Fruit fly (Drosophila melanogaster) whole organism, wandering third instar larva: ENCODE results near the gene CG42354.
A peak's percentile ranks its signal among the peaks of the same experiment; 100 is the strongest.

ENCODE experiments used
- Abd-B ChIP-seq: fragments of >200 bp; optimal IDR thresholded peaks from 2 replicates; lab custom pipeline; 2017; ENCODE audit warnings: missing biosample characterization, missing genetic modification characterization
- CG32264 ChIP-seq: fragments of 200-800 bp; sonication (Bioruptor generic); optimal IDR thresholded peaks from 2 replicates; lab custom pipeline; 2016; ENCODE audit warnings: missing biosample characterization, missing genetic modification characterization
- CrebA ChIP-seq: fragments of 200-800 bp; sonication (Bioruptor generic); optimal IDR thresholded peaks from 2 replicates; lab custom pipeline; 2016; ENCODE audit warnings: missing biosample characterization, mild to moderate bottlenecking, missing genetic modification characterization, borderline replicate concordance
- Dfd ChIP-seq: fragments of >200 bp; optimal IDR thresholded peaks from 2 replicates; lab custom pipeline; 2017; ENCODE audit warnings: missing biosample characterization, missing genetic modification characterization
- Dif ChIP-seq: fragments of 200-275, 200-300 bp; sonication (Bioruptor generic); optimal IDR thresholded peaks from 2 replicates; lab custom pipeline; 2018; ENCODE audit warnings: missing biosample characterization, missing genetic modification characterization; ENCODE audit not compliant: partially characterized antibody
- GATAd ChIP-seq: sonication (Bioruptor generic); optimal IDR thresholded peaks from 2 replicates; lab custom pipeline; 2016; ENCODE audit warnings: missing biosample characterization, missing genetic modification characterization
- HLH106 ChIP-seq: fragments of 200-800 bp; optimal IDR thresholded peaks from 3 replicates; lab custom pipeline; 2019; ENCODE audit warnings: missing biosample characterization, mild to moderate bottlenecking, missing genetic modification characterization, moderate library complexity
- Hnf4 ChIP-seq: fragments of 200-800 bp; sonication (Bioruptor generic); optimal IDR thresholded peaks from 2 replicates; lab custom pipeline; 2016; ENCODE audit warnings: missing biosample characterization, mild to moderate bottlenecking, missing genetic modification characterization
- Hr83 ChIP-seq: fragments of 200-300 bp; sonication (Bioruptor generic); optimal IDR thresholded peaks from 2 replicates; lab custom pipeline; 2016; ENCODE audit warnings: missing biosample characterization, mild to moderate bottlenecking, missing genetic modification characterization, moderate library complexity; ENCODE audit not compliant: poor library complexity, severe bottlenecking
- Jra ChIP-seq: sonication (Bioruptor generic); optimal IDR thresholded peaks from 2 replicates; lab custom pipeline; 2016; ENCODE audit warnings: missing biosample characterization, missing genetic modification characterization
- Mio ChIP-seq: sonication (Bioruptor generic); optimal IDR thresholded peaks from 2 replicates; lab custom pipeline; 2016; ENCODE audit warnings: missing biosample characterization, missing genetic modification characterization
- Myc ChIP-seq: fragments of >200 bp; optimal IDR thresholded peaks from 2 replicates; lab custom pipeline; 2017
- N ChIP-seq: fragments of >200 bp; optimal IDR thresholded peaks from 2 replicates; lab custom pipeline; 2018; ENCODE audit warnings: missing biosample characterization, missing external identifiers, missing genetic modification characterization
- OdsH ChIP-seq: fragments of 200-800 bp; sonication (Bioruptor generic); optimal IDR thresholded peaks from 2 replicates; lab custom pipeline; 2016; ENCODE audit warnings: missing biosample characterization, mild to moderate bottlenecking, missing genetic modification characterization
- Rel ChIP-seq, 2 experiments: fragments of 200-800 bp; sonication (Bioruptor generic) in 1 of 2; optimal IDR thresholded peaks; 2 replicates in 1 of 2; 3 replicates in 1 of 2; lab custom pipeline; 2016 to 2019; ENCODE audit warnings: mild to moderate bottlenecking in 2 of 2, missing biosample characterization in 2 of 2, missing genetic modification characterization in 2 of 2, moderate library complexity in 1 of 2
- Sp1 ChIP-seq: fragments of 200-800 bp; sonication (Bioruptor generic); optimal IDR thresholded peaks from 3 replicates; lab custom pipeline; 2019; ENCODE audit warnings: missing biosample characterization, mild to moderate bottlenecking, missing genetic modification characterization, moderate library complexity
- Vsx2 ChIP-seq: fragments of 200-300, 225-300 bp; sonication (Bioruptor generic); optimal IDR thresholded peaks from 2 replicates; lab custom pipeline; 2018; ENCODE audit warnings: missing biosample characterization, missing genetic modification characterization; ENCODE audit not compliant: partially characterized antibody
- br ChIP-seq: fragments of 200-800 bp; sonication (Bioruptor generic); optimal IDR thresholded peaks from 2 replicates; lab custom pipeline; 2016; ENCODE audit warnings: missing biosample characterization, missing genetic modification characterization
- brk ChIP-seq: fragments of 200-800 bp; sonication (Bioruptor generic); optimal IDR thresholded peaks from 2 replicates; lab custom pipeline; 2016; ENCODE audit warnings: missing biosample characterization, mild to moderate bottlenecking, missing genetic modification characterization
- dl ChIP-seq, 2 experiments: fragments of 175-275, 200-275 bp in 1 of 2; fragments of 200-275 bp in 1 of 2; sonication (Bioruptor generic); optimal IDR thresholded peaks; lab custom pipeline; 2018; ENCODE audit warnings: mild to moderate bottlenecking in 2 of 2, missing biosample characterization in 2 of 2, missing genetic modification characterization in 2 of 2, moderate library complexity in 2 of 2; ENCODE audit not compliant: partially characterized antibody in 2 of 2, insufficient read depth in 1 of 2
- dmrt93B ChIP-seq: fragments of 200-800 bp; sonication (Bioruptor generic); optimal IDR thresholded peaks from 2 replicates; lab custom pipeline; 2018; ENCODE audit warnings: missing biosample characterization, mild to moderate bottlenecking, missing genetic modification characterization
- dsf ChIP-seq: sonication (Bioruptor generic); optimal IDR thresholded peaks from 2 replicates; lab custom pipeline; 2016; ENCODE audit warnings: missing biosample characterization, missing genetic modification characterization, borderline replicate concordance
- ey ChIP-seq: fragments of 200-800 bp; sonication (Bioruptor generic); optimal IDR thresholded peaks from 2 replicates; lab custom pipeline; 2016; ENCODE audit warnings: missing biosample characterization, missing genetic modification characterization
- foxo ChIP-seq, 2 experiments: fragments of 200-800 bp; sonication (Bioruptor generic); optimal IDR thresholded peaks; 2 replicates in 1 of 2; 3 replicates in 1 of 2; lab custom pipeline; 2016 to 2017; ENCODE audit warnings: missing biosample characterization in 2 of 2, missing genetic modification characterization in 2 of 2
- fru ChIP-seq: fragments of 200-800 bp; sonication (Bioruptor generic); optimal IDR thresholded peaks from 3 replicates; lab custom pipeline; 2016; ENCODE audit warnings: missing biosample characterization, mild to moderate bottlenecking, missing genetic modification characterization
- h ChIP-seq: fragments of 200-800 bp; sonication (Bioruptor generic); optimal IDR thresholded peaks from 3 replicates; lab custom pipeline; 2016; ENCODE audit warnings: missing biosample characterization, mild to moderate bottlenecking, missing genetic modification characterization
- jim ChIP-seq: fragments of 175-275, 200-325 bp; sonication (Bioruptor generic); optimal IDR thresholded peaks from 2 replicates; lab custom pipeline; 2016; ENCODE audit warnings: missing biosample characterization, mild to moderate bottlenecking, missing genetic modification characterization
- lola ChIP-seq: fragments of >200 bp; optimal IDR thresholded peaks from 2 replicates; lab custom pipeline; 2017; ENCODE audit warnings: missing biosample characterization, missing genetic modification characterization
- pan ChIP-seq: fragments of >200 bp; optimal IDR thresholded peaks from 2 replicates; lab custom pipeline; 2017
- psq ChIP-seq: fragments of 200-800 bp; sonication (Bioruptor generic); optimal IDR thresholded peaks from 3 replicates; lab custom pipeline; 2017; ENCODE audit warnings: missing biosample characterization, mild to moderate bottlenecking, missing genetic modification characterization, moderate library complexity
- rgr ChIP-seq: fragments of 200-800 bp; sonication (Bioruptor generic); optimal IDR thresholded peaks from 3 replicates; lab custom pipeline; 2016; ENCODE audit warnings: missing biosample characterization, mild to moderate bottlenecking, missing genetic modification characterization
- sage ChIP-seq: fragments of 200-800 bp; sonication (Bioruptor generic); optimal IDR thresholded peaks from 2 replicates; lab custom pipeline; 2016; ENCODE audit warnings: missing biosample characterization, mild to moderate bottlenecking, missing genetic modification characterization
- tai ChIP-seq: sonication (Bioruptor generic); optimal IDR thresholded peaks from 2 replicates; lab custom pipeline; 2016; ENCODE audit warnings: missing biosample characterization, missing genetic modification characterization
- usp ChIP-seq: fragments of >200 bp; optimal IDR thresholded peaks from 2 replicates; lab custom pipeline; 2017; ENCODE audit warnings: missing biosample characterization, missing genetic modification characterization
- woc ChIP-seq: sonication (Bioruptor generic); optimal IDR thresholded peaks from 2 replicates; lab custom pipeline; 2016; ENCODE audit warnings: missing biosample characterization, mild to moderate bottlenecking, missing genetic modification characterization

Gene CG42354

dm6 chrX:16100726-16101351 lies 3.9 kb downstream of the CG42354 start:
- no peak for TF ChIP-seq h (GFP tag; lab: Kevin White, UChicago)
- no peak for TF ChIP-seq Hnf4
- no peak for TF ChIP-seq N (GFP tag; lab: Kevin White, UChicago)
- TF ChIP-seq foxo (GFP tag; optimal IDR thresholded peaks at IDR 0.05; lab: Kevin White, UChicago): no peak
- TF ChIP-seq psq (GFP tag; lab: Kevin White, UChicago): no peak
- TF ChIP-seq usp: no peak
- TF ChIP-seq CrebA: no peak
- no peak for TF ChIP-seq rgr
- no peak for TF ChIP-seq Vsx2 (GFP tag; lab: Kevin White, UChicago)
- TF ChIP-seq Jra (GFP tag; lab: Kevin White, UChicago): no peak
- TF ChIP-seq ey (GFP tag; lab: Kevin White, UChicago): no peak
- TF ChIP-seq brk: no peak
- TF ChIP-seq dmrt93B (GFP tag; lab: Kevin White, UChicago): no peak
- no peak for TF ChIP-seq HLH106 (tag; lab: Kevin White, UChicago)
- TF ChIP-seq Rel (GFP tag; optimal IDR thresholded peaks at IDR 0.05; lab: Kevin White, UChicago): no peak
- TF ChIP-seq Rel (tag; optimal IDR thresholded peaks at IDR 0.05; lab: Kevin White, UChicago): no peak
- TF ChIP-seq Myc (lab: Kevin White, UChicago): no peak
- TF ChIP-seq Dif (GFP tag; lab: Kevin White, UChicago): no peak
- no peak for TF ChIP-seq Sp1 (GFP tag; lab: Kevin White, UChicago)
- TF ChIP-seq OdsH (GFP tag; lab: Kevin White, UChicago): no peak
- TF ChIP-seq Hr83 (GFP tag; lab: Kevin White, UChicago): no peak

- TF ChIP-seq rgr (peak; percentile 14), tai (GFP tag; lab: Kevin White, UChicago) (peak; percentile 41), psq (GFP tag; lab: Kevin White, UChicago) (no peak), h (GFP tag; lab: Kevin White, UChicago) (peak; percentile 27), Mio (GFP tag; lab: Kevin White, UChicago) (no peak), lola (GFP tag; lab: Kevin White, UChicago) (no peak), usp (no peak), jim (no peak), Rel (GFP tag; optimal IDR thresholded peaks at IDR 0.05; lab: Kevin White, UChicago) (no peak), Rel (tag; optimal IDR thresholded peaks at IDR 0.05; lab: Kevin White, UChicago) (peak; percentile 15), brk (peak; percentile 3), woc (GFP tag; lab: Kevin White, UChicago) (peak; percentile 9), Myc (lab: Kevin White, UChicago) (peak; percentile 65)
- TF ChIP-seq, all 38 proteins: peak for 7
These were observed 8.3 kb downstream of the CG42354 start for dm6 chrX:16096488-16096887.

dm6 chrX:16092614-16093280 lies 12.0 kb downstream of the CG42354 start:
- TF ChIP-seq foxo (GFP tag; optimal IDR thresholded peaks at IDR 0.05; lab: Kevin White, UChicago): peak in 1 of 2 experiments; percentile 12
- TF ChIP-seq jim: no peak
- no peak for TF ChIP-seq h (GFP tag; lab: Kevin White, UChicago)
- TF ChIP-seq psq (GFP tag; lab: Kevin White, UChicago): peak; percentile 16
- peak; percentile 14 for TF ChIP-seq fru (GFP tag; lab: Kevin White, UChicago)
- TF ChIP-seq dmrt93B (GFP tag; lab: Kevin White, UChicago): no peak
- TF ChIP-seq sage (GFP tag; lab: Kevin White, UChicago): no peak
- no peak for TF ChIP-seq Jra (GFP tag; lab: Kevin White, UChicago)

- peak; percentile 61 for TF ChIP-seq fru (GFP tag; lab: Kevin White, UChicago)
- no peak for TF ChIP-seq Abd-B (GFP tag; lab: Kevin White, UChicago)
- TF ChIP-seq Hr83 (GFP tag; lab: Kevin White, UChicago): no peak
- no peak for TF ChIP-seq Sp1 (GFP tag; lab: Kevin White, UChicago)
- peak; percentile 75 for TF ChIP-seq h (GFP tag; lab: Kevin White, UChicago)
- TF ChIP-seq Mio (GFP tag; lab: Kevin White, UChicago): no peak
- no peak for TF ChIP-seq dmrt93B (GFP tag; lab: Kevin White, UChicago)
- peak; percentile 37 for TF ChIP-seq ey (GFP tag; lab: Kevin White, UChicago)
- peak in 1 of 2 experiments; percentile 29 for TF ChIP-seq foxo (GFP tag; optimal IDR thresholded peaks at IDR 0.05; lab: Kevin White, UChicago)
- TF ChIP-seq jim: no peak
- TF ChIP-seq Vsx2 (GFP tag; lab: Kevin White, UChicago): no peak
- peak; percentile 22 for TF ChIP-seq Dif (GFP tag; lab: Kevin White, UChicago)
- TF ChIP-seq CG32264 (GFP tag; lab: Kevin White, UChicago): no peak
- TF ChIP-seq Myc (lab: Kevin White, UChicago): peak; percentile 67
- no peak for TF ChIP-seq brk
- TF ChIP-seq HLH106 (tag; lab: Kevin White, UChicago): peak; percentile 12
- TF ChIP-seq dl (GFP tag; optimal IDR thresholded peaks at IDR 0.05; lab: Kevin White, UChicago; ENCODE audit: insufficient read depth in 1 of 2, partially characterized antibody in 2 of 2): peak in 1 of 2 experiments; percentile 27
- no peak for TF ChIP-seq Rel (GFP tag; optimal IDR thresholded peaks at IDR 0.05; lab: Kevin White, UChicago)
- peak; percentile 7 for TF ChIP-seq Rel (tag; optimal IDR thresholded peaks at IDR 0.05; lab: Kevin White, UChicago)
- no peak for TF ChIP-seq tai (GFP tag; lab: Kevin White, UChicago)
- TF ChIP-seq N (GFP tag; lab: Kevin White, UChicago): no peak
- TF ChIP-seq Dfd (GFP tag; lab: Kevin White, UChicago): no peak
- TF ChIP-seq OdsH (GFP tag; lab: Kevin White, UChicago): no peak
- TF ChIP-seq rgr: no peak
- no peak for TF ChIP-seq dsf
- TF ChIP-seq lola (GFP tag; lab: Kevin White, UChicago): no peak
- peak; percentile 41 for TF ChIP-seq br
- no peak for TF ChIP-seq GATAd (GFP tag; lab: Kevin White, UChicago)
- TF ChIP-seq psq (GFP tag; lab: Kevin White, UChicago): peak; percentile 8
- TF ChIP-seq pan: no peak
These were observed 13.2 kb downstream of the CG42354 start, which contains the start of gene Tob for dm6 chrX:16091431-16091990. Gene Tob, minus strand, starts transcription at chrX:16091495.
